Worm (Caenorhabditis elegans) whole organism, early embryonic: ENCODE results near the gene Y34B4A.7.

Source experiments
- B0310.2 ChIP-seq: sonication (generic microtip); optimal IDR thresholded peaks from 2 replicates; lab custom pipeline; 2016; ENCODE audit warnings: mild to moderate bottlenecking, missing genetic modification characterization, missing compliant biosample characterization
- F13C5.2 ChIP-seq: sonication (generic microtip); optimal IDR thresholded peaks from 2 replicates; lab custom pipeline; 2017; ENCODE audit warnings: mild to moderate bottlenecking, missing genetic modification characterization, inconsistent platforms, missing compliant biosample characterization
- ama-1 ChIP-seq: fragments of 150-350 bp; optimal IDR thresholded peaks from 2 replicates; lab custom pipeline; 2014
- ceh-36 ChIP-seq: sonication (generic microtip); optimal IDR thresholded peaks from 2 replicates; lab custom pipeline; 2016; ENCODE audit warnings: missing genetic modification characterization, inconsistent platforms, missing compliant biosample characterization
- ets-7 ChIP-seq: sonication (generic microtip); optimal IDR thresholded peaks from 2 replicates; lab custom pipeline; 2016; ENCODE audit warnings: missing genotype, missing genetic modification characterization, missing compliant biosample characterization
- hnd-1 ChIP-seq: sonication (generic microtip); optimal IDR thresholded peaks from 2 replicates; lab custom pipeline; 2016; ENCODE audit warnings: missing genetic modification characterization, missing compliant biosample characterization
- pes-1 ChIP-seq: fragments of 200-800 bp; sonication (Bioruptor generic); IDR thresholded peaks from 2 replicates; pipeline ENCODE4 v1.3.6; 2022; ENCODE audit warnings: missing genetic modification reagents, missing genetic modification characterization, missing compliant biosample characterization
- sea-1 ChIP-seq: fragments of 200-800 bp; sonication (Bioruptor generic); conservative IDR thresholded peaks from 2 replicates; pipeline ENCODE4 v1.3.6; 2022; ENCODE audit warnings: missing genetic modification characterization, missing compliant biosample characterization

DNA sequence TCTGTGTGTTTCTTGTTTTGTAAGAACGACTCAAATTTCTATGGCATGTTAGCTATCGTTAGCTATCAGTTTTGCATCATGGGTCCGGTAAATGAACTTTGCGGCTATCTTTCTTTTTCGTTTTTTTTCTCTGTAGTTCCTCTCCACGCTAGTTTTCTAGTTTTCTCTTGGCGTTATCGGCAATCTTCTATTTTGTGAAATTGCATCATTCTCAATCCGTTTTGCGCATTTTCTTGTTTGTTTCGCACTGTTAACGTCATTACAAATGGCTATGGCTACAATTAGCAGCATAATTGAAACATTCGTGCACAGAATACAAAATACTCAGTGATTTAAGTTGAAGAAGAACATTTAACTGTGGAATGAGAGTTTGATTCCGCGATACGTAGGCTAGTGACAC lies 31.1 kb upstream of the Y34B4A.7 start:
- TF ChIP-seq hnd-1 (tag; lab: Kevin White, UChicago) (no peak), ama-1 (lab: Kevin White, UChicago) (no peak), pes-1 (no peak), B0310.2 (tag; lab: Kevin White, UChicago) (no peak), ets-7 (tag; lab: Kevin White, UChicago) (no peak), F13C5.2 (tag; lab: Kevin White, UChicago) (no peak), ceh-36 (tag; lab: Kevin White, UChicago) (no peak), sea-1 (GFP tag; lab: Robert Waterston, UW) (no peak)
